Fruit fly (Drosophila melanogaster) whole organism, prepupa: ENCODE results near the gene MED14.
A peak's percentile ranks its signal among the peaks of the same experiment; 100 is the strongest.

ENCODE experiments used
- Blimp-1 ChIP-seq: fragments of 200-800 bp; sonication (Bioruptor generic); optimal IDR thresholded peaks from 3 replicates; lab custom pipeline; 2017; ENCODE audit warnings: missing biosample characterization, missing genetic modification characterization, mild to moderate bottlenecking, moderate library complexity, missing genetic modification reagents
- CG10631 ChIP-seq: fragments of 200-800 bp; sonication (Bioruptor generic); optimal IDR thresholded peaks from 2 replicates; lab custom pipeline; 2016; ENCODE audit warnings: missing biosample characterization, missing genetic modification characterization
- CG10669 ChIP-seq: fragments of 200-800 bp; sonication (Bioruptor generic); optimal IDR thresholded peaks from 3 replicates; lab custom pipeline; 2018; ENCODE audit warnings: missing biosample characterization, mild to moderate bottlenecking, missing genetic modification characterization, moderate library complexity
- CG1621 ChIP-seq: fragments of 200-800 bp; sonication (Bioruptor generic); optimal IDR thresholded peaks from 3 replicates; lab custom pipeline; 2018; ENCODE audit warnings: missing biosample characterization, mild to moderate bottlenecking, missing genetic modification characterization
- CG16779 ChIP-seq: fragments of 200-800 bp; sonication (Bioruptor generic); optimal IDR thresholded peaks from 3 replicates; lab custom pipeline; 2017; ENCODE audit warnings: missing biosample characterization, mild to moderate bottlenecking, missing genetic modification characterization
- CG31627 ChIP-seq: fragments of 200-800 bp; sonication (Bioruptor generic); optimal IDR thresholded peaks from 3 replicates; lab custom pipeline; 2016; ENCODE audit warnings: missing biosample characterization, missing genetic modification characterization
- CG32006 ChIP-seq: fragments of 200-800 bp; sonication (Bioruptor generic); optimal IDR thresholded peaks from 3 replicates; lab custom pipeline; 2017; ENCODE audit warnings: missing biosample characterization, mild to moderate bottlenecking, missing genetic modification characterization
- CG34406 ChIP-seq: fragments of 200-800 bp; sonication (Bioruptor generic); optimal IDR thresholded peaks from 3 replicates; lab custom pipeline; 2016; ENCODE audit warnings: missing biosample characterization, missing genetic modification characterization
- CG3919 ChIP-seq: fragments of 200-800 bp; sonication (Bioruptor generic); optimal IDR thresholded peaks from 3 replicates; lab custom pipeline; 2016; ENCODE audit warnings: missing biosample characterization, missing genetic modification characterization
- CG6276 ChIP-seq: fragments of 200-800 bp; sonication (Bioruptor generic); optimal IDR thresholded peaks from 2 replicates; lab custom pipeline; 2017; ENCODE audit warnings: missing biosample characterization, mild to moderate bottlenecking, missing genetic modification characterization
- CG6808 ChIP-seq: fragments of 200-800 bp; sonication (Bioruptor generic); optimal IDR thresholded peaks from 3 replicates; lab custom pipeline; 2017; ENCODE audit warnings: missing biosample characterization, missing genetic modification characterization, mild to moderate bottlenecking, moderate library complexity, missing genetic modification reagents
- CG6854 ChIP-seq: fragments of 200-800 bp; sonication (Bioruptor generic); optimal IDR thresholded peaks from 2 replicates; lab custom pipeline; 2017; ENCODE audit warnings: missing biosample characterization, mild to moderate bottlenecking, missing genetic modification characterization
- CG7368 ChIP-seq: fragments of 200-800 bp; sonication (Bioruptor generic); optimal IDR thresholded peaks from 3 replicates; lab custom pipeline; 2016; ENCODE audit warnings: missing biosample characterization, missing genetic modification characterization
- CG8119 ChIP-seq: fragments of 200-800 bp; sonication (Bioruptor generic); IDR thresholded peaks from 3 replicates; pipeline ENCODE4 v1.3.6; 2022; ENCODE audit warnings: missing biosample characterization, missing genetic modification characterization
- CG8319 ChIP-seq: fragments of 200-800 bp; sonication (Bioruptor generic); optimal IDR thresholded peaks from 3 replicates; lab custom pipeline; 2016; ENCODE audit warnings: missing biosample characterization, missing genetic modification characterization
- CG9139 ChIP-seq: fragments of 200-800 bp; sonication (Bioruptor generic); optimal IDR thresholded peaks from 3 replicates; lab custom pipeline; 2017; ENCODE audit warnings: missing biosample characterization, mild to moderate bottlenecking, missing genetic modification characterization
- Eip75B ChIP-seq: fragments of 200-800 bp; sonication (Bioruptor generic); optimal IDR thresholded peaks from 3 replicates; lab custom pipeline; 2016; ENCODE audit warnings: missing biosample characterization, missing genetic modification characterization
- Eip78C ChIP-seq: fragments of 200-800 bp; sonication (Bioruptor generic); peaks from one replicate; lab custom pipeline; 2016; ENCODE audit warnings: missing biosample characterization, missing genetic modification characterization
- Eip93F ChIP-seq: fragments of 200-800 bp; sonication (Bioruptor generic); optimal IDR thresholded peaks from 2 replicates; lab custom pipeline; 2016; ENCODE audit warnings: missing biosample characterization, mild to moderate bottlenecking, missing genetic modification characterization
- Ets21C ChIP-seq: fragments of 200-800 bp; sonication (Bioruptor generic); optimal IDR thresholded peaks from 3 replicates; lab custom pipeline; 2016; ENCODE audit warnings: missing biosample characterization, missing genetic modification characterization
- Hr38 ChIP-seq: sonication (Bioruptor generic); optimal IDR thresholded peaks from 2 replicates; lab custom pipeline; 2016; ENCODE audit warnings: missing biosample characterization, missing genetic modification characterization
- Hr39 ChIP-seq: fragments of 200-800 bp; sonication (Bioruptor generic); optimal IDR thresholded peaks from 2 replicates; lab custom pipeline; 2016; ENCODE audit warnings: missing biosample characterization, missing genetic modification characterization
- Met ChIP-seq: fragments of 200-800 bp; sonication (Bioruptor generic); optimal IDR thresholded peaks from 3 replicates; lab custom pipeline; 2016; ENCODE audit warnings: missing biosample characterization, missing genetic modification characterization
- Smox ChIP-seq: fragments of 200-800 bp; sonication (Bioruptor generic); optimal IDR thresholded peaks from 3 replicates; lab custom pipeline; 2016; ENCODE audit warnings: missing biosample characterization, missing genetic modification characterization
- Sox14 ChIP-seq: fragments of 200-800 bp; sonication (Bioruptor generic); optimal IDR thresholded peaks from 3 replicates; lab custom pipeline; 2016; ENCODE audit warnings: missing biosample characterization, missing genetic modification characterization
- achi ChIP-seq: fragments of 200-800 bp; sonication (Bioruptor generic); optimal IDR thresholded peaks from 3 replicates; lab custom pipeline; 2016; ENCODE audit warnings: missing biosample characterization, missing genetic modification characterization
- dsx ChIP-seq: fragments of 200-800 bp; optimal IDR thresholded peaks from 3 replicates; lab custom pipeline; 2019; ENCODE audit warnings: missing biosample characterization, mild to moderate bottlenecking, missing genetic modification characterization, moderate library complexity; ENCODE audit not compliant: poor library complexity, severe bottlenecking
- eg ChIP-seq: fragments of 200-800 bp; sonication (Bioruptor generic); IDR thresholded peaks from 3 replicates; pipeline ENCODE4 v1.3.6; 2022; ENCODE audit warnings: missing biosample characterization, missing genetic modification characterization
- esn ChIP-seq: fragments of 200-800 bp; sonication (Bioruptor generic); optimal IDR thresholded peaks from 2 replicates; lab custom pipeline; 2016; ENCODE audit warnings: missing biosample characterization, mild to moderate bottlenecking, missing genetic modification characterization, moderate library complexity
- fd59A ChIP-seq: fragments of 200-800 bp; sonication (Bioruptor generic); optimal IDR thresholded peaks from 2 replicates; lab custom pipeline; 2017; ENCODE audit warnings: missing biosample characterization, mild to moderate bottlenecking, missing genetic modification characterization, missing genetic modification reagents
- fkh ChIP-seq: fragments of 200-800 bp; sonication (Bioruptor generic); optimal IDR thresholded peaks from 3 replicates; lab custom pipeline; 2017; ENCODE audit warnings: missing biosample characterization, mild to moderate bottlenecking, missing genetic modification characterization, moderate library complexity
- net ChIP-seq: fragments of 200-800 bp; sonication (Bioruptor generic); optimal IDR thresholded peaks from 3 replicates; lab custom pipeline; 2016; ENCODE audit warnings: missing biosample characterization, missing genetic modification characterization
- pdm3 ChIP-seq: fragments of 200-800 bp; sonication (Bioruptor generic); optimal IDR thresholded peaks from 3 replicates; lab custom pipeline; 2016; ENCODE audit warnings: missing biosample characterization, missing genetic modification characterization
- salr ChIP-seq, 2 experiments: fragments of 200-800 bp; sonication (Bioruptor generic); optimal IDR thresholded peaks; 3 replicates each; lab custom pipeline; 2016 to 2018; ENCODE audit warnings: missing biosample characterization in 2 of 2, missing genetic modification characterization in 2 of 2, mild to moderate bottlenecking in 1 of 2
- ss ChIP-seq, 2 experiments: fragments of 200-800 bp; sonication (Bioruptor generic); optimal IDR thresholded peaks; 2 replicates in 1 of 2; 3 replicates in 1 of 2; lab custom pipeline; 2017 to 2018; ENCODE audit warnings: mild to moderate bottlenecking in 2 of 2, missing biosample characterization in 2 of 2, missing genetic modification characterization in 2 of 2, moderate library complexity in 1 of 2
- svp ChIP-seq: fragments of 200-800 bp; sonication (Bioruptor generic); peaks from one replicate; lab custom pipeline; 2016; ENCODE audit warnings: missing biosample characterization, missing genetic modification characterization
- topi ChIP-seq: fragments of 200-800 bp; sonication (Bioruptor generic); optimal IDR thresholded peaks from 3 replicates; lab custom pipeline; 2016; ENCODE audit warnings: missing biosample characterization, missing genetic modification characterization
- vri ChIP-seq: fragments of 200-800 bp; sonication (Bioruptor generic); optimal IDR thresholded peaks from 3 replicates; lab custom pipeline; 2016; ENCODE audit warnings: missing biosample characterization, mild to moderate bottlenecking, missing genetic modification characterization

The MED14 gene

DNA sequence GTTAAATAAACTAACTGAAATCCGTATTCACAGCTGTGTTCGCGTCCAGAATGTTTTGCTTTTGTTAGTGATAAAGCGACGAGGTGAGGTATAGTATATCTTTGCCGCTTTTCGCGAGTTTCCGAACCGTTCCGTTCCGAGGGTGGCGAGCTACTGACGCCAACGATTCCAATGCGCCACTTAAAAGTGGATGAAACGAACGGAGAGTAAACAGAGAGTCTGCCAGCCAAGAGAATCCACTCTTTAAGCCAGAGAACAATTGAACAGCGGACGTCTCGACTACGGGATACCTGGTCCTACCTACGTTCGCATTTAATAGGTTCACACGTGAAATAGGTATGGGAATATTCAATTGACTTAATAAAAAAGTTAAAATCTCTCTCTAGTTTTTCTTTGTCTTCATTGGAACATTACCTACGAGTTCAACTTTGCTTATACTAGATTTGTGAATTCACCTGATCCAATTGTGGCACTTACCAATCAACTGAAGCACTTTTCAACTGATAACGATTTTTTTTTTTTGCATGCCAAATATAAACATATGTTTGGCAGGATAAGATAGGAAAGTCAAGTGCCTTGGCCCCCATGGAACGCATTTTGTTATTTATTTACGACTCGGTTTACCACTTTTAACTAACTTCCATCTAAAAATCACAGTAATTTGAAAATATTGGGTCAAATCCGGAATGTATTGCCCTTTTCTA is 11.0 kb downstream of the MED14 start, which contains the start of gene CG13893 (continued):
- TF ChIP-seq salr (GFP tag; optimal IDR thresholded peaks at IDR 0.05; lab: Kevin White, UChicago) (no peak), CG6808 (GFP tag; lab: Kevin White, UChicago) (peak; percentile 16), Hr39 (GFP tag; lab: Kevin White, UChicago) (no peak), Ets21C (GFP tag; lab: Kevin White, UChicago) (no peak), CG34406 (GFP tag; lab: Kevin White, UChicago) (no peak), Smox (no peak), CG9139 (peak; percentile 35), svp (GFP tag; lab: Kevin White, UChicago) (peak; percentile 79), esn (GFP tag; lab: Kevin White, UChicago) (peak; percentile 5), topi (no peak), CG7368 (GFP tag; lab: Kevin White, UChicago) (no peak), CG16779 (peak; percentile 34), CG8119 (peak; percentile 57), CG3919 (peak; percentile 48), Hr38 (GFP tag; lab: Kevin White, UChicago) (no peak), net (GFP tag; lab: Kevin White, UChicago) (no peak), vri (GFP tag; lab: Kevin White, UChicago) (peak; percentile 25), CG10669 (GFP tag; lab: Kevin White, UChicago) (no peak), achi (GFP tag; lab: Kevin White, UChicago) (no peak)

dm6 chr3L:604701-605100 is 11.7 kb downstream of the MED14 start:
- TF ChIP-seq Smox, result no peak
- TF ChIP-seq dsx (GFP tag; lab: Kevin White, UChicago), result peak; percentile 89

dm6 chr3L:606490-607327 is 13.7 kb downstream of the MED14 start, which contains the start of gene Reg-2:
Gene Reg-2, minus strand, starts transcription at chr3L:606569.
- no peak for TF ChIP-seq CG6276 (GFP tag; lab: Kevin White, UChicago)
- peak; percentile 14 for TF ChIP-seq CG31627
- TF ChIP-seq Eip78C (GFP tag; lab: Kevin White, UChicago), result peak; percentile 33
- TF ChIP-seq Hr39 (GFP tag; lab: Kevin White, UChicago), result peak; percentile 3
- TF ChIP-seq Blimp-1, result no peak
- no peak for TF ChIP-seq CG8319
- TF ChIP-seq ss (GFP tag; optimal IDR thresholded peaks at IDR 0.05; lab: Kevin White, UChicago), result peak; percentile 15 to 25
- peak; percentile 5 for TF ChIP-seq pdm3
- peak; percentile 29 for TF ChIP-seq CG16779
- peak; percentile 88 for TF ChIP-seq dsx (GFP tag; lab: Kevin White, UChicago)
- peak; percentile 9 for TF ChIP-seq CG6854 (GFP tag; lab: Kevin White, UChicago)
- no peak for TF ChIP-seq CG9139
- TF ChIP-seq svp (GFP tag; lab: Kevin White, UChicago), result peak; percentile 94
- TF ChIP-seq Eip75B, result peak; percentile 12
- no peak for TF ChIP-seq salr (GFP tag; optimal IDR thresholded peaks at IDR 0.05; lab: Kevin White, UChicago)
- no peak for TF ChIP-seq CG10631
- peak; percentile 74 for TF ChIP-seq fkh (GFP tag; lab: Kevin White, UChicago)
- peak; percentile 15 for TF ChIP-seq CG1621 (tag; lab: Kevin White, UChicago)
- TF ChIP-seq esn (GFP tag; lab: Kevin White, UChicago), result peak; percentile 12
- TF ChIP-seq Eip93F (GFP tag; lab: Kevin White, UChicago), result no peak
- TF ChIP-seq Sox14 (GFP tag; lab: Kevin White, UChicago), result peak; percentile 31
- TF ChIP-seq CG32006 (GFP tag; lab: Kevin White, UChicago), result no peak
- TF ChIP-seq vri (GFP tag; lab: Kevin White, UChicago), result no peak
- TF ChIP-seq CG34406 (GFP tag; lab: Kevin White, UChicago), result no peak
- peak; percentile 14 for TF ChIP-seq Met
- TF ChIP-seq eg, result no peak
- TF ChIP-seq fd59A (GFP tag; lab: Kevin White, UChicago), result no peak
- TF ChIP-seq Hr38 (GFP tag; lab: Kevin White, UChicago), result no peak
